Fruit fly (Drosophila melanogaster) whole organism, embryonic: ENCODE results near the gene LpR2.

Experiments used
- Atf6 ChIP-seq: fragments of 200-800 bp; sonication (Bioruptor generic); IDR thresholded peaks from 2 replicates; pipeline ENCODE4 v1.3.6; 2022; ENCODE audit warnings: missing biosample characterization, missing genetic modification characterization
- CG10462 ChIP-seq: fragments of 200-800 bp; sonication (Bioruptor generic); optimal IDR thresholded peaks from 2 replicates; lab custom pipeline; 2016; ENCODE audit warnings: missing biosample characterization, missing genetic modification characterization
- CG10565 ChIP-seq: fragments of 200-800 bp; sonication (Bioruptor generic); optimal IDR thresholded peaks from 3 replicates; lab custom pipeline; 2016; ENCODE audit warnings: missing biosample characterization, mild to moderate bottlenecking, missing genetic modification characterization
- CG11247 ChIP-seq: fragments of 200-800 bp; sonication (Bioruptor generic); IDR thresholded peaks from 2 replicates; pipeline ENCODE4 v1.3.6; 2022; ENCODE audit warnings: missing biosample characterization, missing genetic modification characterization
- CG11456 ChIP-seq: fragments of 200-800 bp; sonication (Bioruptor generic); IDR thresholded peaks from 3 replicates; pipeline ENCODE4 v1.3.6; 2022; ENCODE audit warnings: missing biosample characterization, missing genetic modification characterization
- CG14667 ChIP-seq: fragments of 200-800 bp; sonication (Bioruptor generic); IDR thresholded peaks from 2 replicates; pipeline ENCODE4 v1.3.6; 2022; ENCODE audit warnings: missing biosample characterization, missing genetic modification characterization
- CG14965 ChIP-seq: fragments of 200-800 bp; sonication (Bioruptor generic); optimal IDR thresholded peaks from 2 replicates; lab custom pipeline; 2016; ENCODE audit warnings: missing biosample characterization, missing genetic modification characterization, borderline replicate concordance
- CG1647 ChIP-seq: fragments of 200-800 bp; sonication (Bioruptor generic); optimal IDR thresholded peaks from 3 replicates; lab custom pipeline; 2016; ENCODE audit warnings: missing biosample characterization, missing genetic modification characterization
- CG17829 ChIP-seq: fragments of 200-800 bp; optimal IDR thresholded peaks from 2 replicates; lab custom pipeline; 2019; ENCODE audit warnings: missing biosample characterization, mild to moderate bottlenecking, missing genetic modification characterization, moderate library complexity
- CG1832 ChIP-seq: fragments of 200-800 bp; sonication (Bioruptor generic); optimal IDR thresholded peaks from 2 replicates; lab custom pipeline; 2017; ENCODE audit warnings: missing biosample characterization, mild to moderate bottlenecking, missing genetic modification characterization, inconsistent platforms
- CG2889 ChIP-seq: fragments of 200-800 bp; sonication (Bioruptor generic); IDR thresholded peaks from 3 replicates; pipeline ENCODE4 v1.3.6; 2022; ENCODE audit warnings: missing biosample characterization, missing genetic modification characterization
- CG30020 ChIP-seq: fragments of 200-800 bp; optimal IDR thresholded peaks from 2 replicates; lab custom pipeline; 2019; ENCODE audit warnings: missing biosample characterization, mild to moderate bottlenecking, missing genetic modification characterization, moderate library complexity
- CG31441 ChIP-seq: fragments of 200-800 bp; sonication (Bioruptor generic); IDR thresholded peaks from 2 replicates; pipeline ENCODE4 v1.3.6; 2022; ENCODE audit warnings: missing biosample characterization, missing genetic modification characterization
- CG32772 ChIP-seq: fragments of 200-800 bp; sonication (Bioruptor generic); IDR thresholded peaks from 2 replicates; pipeline ENCODE4 v1.3.6; 2022; ENCODE audit warnings: missing biosample characterization, missing genetic modification characterization
- CG34224 ChIP-seq: fragments of 200-800 bp; sonication (Bioruptor generic); IDR thresholded peaks from 3 replicates; pipeline ENCODE4 v1.3.6; 2022; ENCODE audit warnings: missing biosample characterization, missing genetic modification characterization; ENCODE audit not compliant: partially characterized antibody
- CG34376 ChIP-seq: fragments of 200-800 bp; sonication (Bioruptor generic); optimal IDR thresholded peaks from 2 replicates; lab custom pipeline; 2018; ENCODE audit warnings: missing biosample characterization, mild to moderate bottlenecking, missing genetic modification characterization
- CG4707 ChIP-seq: fragments of 200-800 bp; sonication (Bioruptor generic); optimal IDR thresholded peaks from 2 replicates; lab custom pipeline; 2018; ENCODE audit warnings: missing biosample characterization, mild to moderate bottlenecking, missing genetic modification characterization, moderate library complexity
- CG6272 ChIP-seq: fragments of 200-800 bp; sonication (Bioruptor generic); IDR thresholded peaks from 2 replicates; pipeline ENCODE4 v1.3.6; 2022; ENCODE audit warnings: missing biosample characterization, missing genetic modification characterization
- CG7745 ChIP-seq: fragments of 200-800 bp; sonication (Bioruptor generic); optimal IDR thresholded peaks from 2 replicates; lab custom pipeline; 2018; ENCODE audit warnings: missing biosample characterization, mild to moderate bottlenecking, missing genetic modification characterization, moderate library complexity
- CG8290 ChIP-seq, 3 experiments: fragments of 200-800 bp; sonication (Bioruptor generic); optimal IDR thresholded peaks; 2 replicates each; lab custom pipeline; 2016 to 2019; ENCODE audit warnings: missing biosample characterization in 3 of 3, missing genetic modification characterization in 3 of 3, mild to moderate bottlenecking in 2 of 3, moderate library complexity in 1 of 3
- Dad ChIP-seq: fragments of 200-800 bp; sonication (Bioruptor generic); optimal IDR thresholded peaks from 3 replicates; lab custom pipeline; 2016; ENCODE audit warnings: missing biosample characterization, missing genetic modification characterization
- Dbx ChIP-seq: fragments of 200-800 bp; sonication (Bioruptor generic); IDR thresholded peaks from 3 replicates; pipeline ENCODE4 v1.3.6; 2022; ENCODE audit warnings: missing biosample characterization, missing genetic modification characterization
- Deaf1 ChIP-seq: fragments of 200-800 bp; optimal IDR thresholded peaks from 3 replicates; lab custom pipeline; 2019; ENCODE audit warnings: missing biosample characterization, mild to moderate bottlenecking, missing genetic modification characterization, moderate library complexity
- E2f1 ChIP-seq: fragments of 200-800 bp; sonication (Bioruptor generic); IDR thresholded peaks from 2 replicates; pipeline ENCODE4 v1.3.6; 2022; ENCODE audit warnings: missing biosample characterization, missing genetic modification characterization
- Hmr ChIP-seq: fragments of 200-800 bp; sonication (Bioruptor generic); optimal IDR thresholded peaks from 3 replicates; lab custom pipeline; 2017; ENCODE audit warnings: mild to moderate bottlenecking, missing biosample characterization, missing genetic modification reagents, missing genetic modification characterization
- Hr39 ChIP-seq: fragments of >200 bp; optimal IDR thresholded peaks from 2 replicates; lab custom pipeline; 2017
- Mad ChIP-seq: fragments of 200-800 bp; sonication (Bioruptor generic); optimal IDR thresholded peaks from 2 replicates; lab custom pipeline; 2016; ENCODE audit warnings: missing biosample characterization, missing genetic modification characterization
- NK7.1 ChIP-seq: fragments of 200-800 bp; sonication (Bioruptor generic); optimal IDR thresholded peaks from 3 replicates; lab custom pipeline; 2016; ENCODE audit warnings: missing biosample characterization, missing genetic modification characterization
- Pdp1 ChIP-seq, 2 experiments: fragments of 200-800 bp; sonication (Bioruptor generic); optimal IDR thresholded peaks; 3 replicates each; lab custom pipeline; 2016; ENCODE audit warnings: missing biosample characterization in 2 of 2, missing genetic modification characterization in 2 of 2, mild to moderate bottlenecking in 1 of 2, moderate library complexity in 1 of 2
- Sox102F ChIP-seq: fragments of 200-800 bp; sonication (Bioruptor generic); optimal IDR thresholded peaks from 2 replicates; lab custom pipeline; 2018; ENCODE audit warnings: missing biosample characterization, mild to moderate bottlenecking, missing genetic modification characterization, moderate library complexity
- Vsx1 ChIP-seq: fragments of 200-800 bp; sonication (Bioruptor generic); optimal IDR thresholded peaks from 2 replicates; lab custom pipeline; 2017; ENCODE audit warnings: missing biosample characterization, mild to moderate bottlenecking, missing genetic modification characterization, missing genetic modification reagents
- chif ChIP-seq, 2 experiments: fragments of 200-800 bp; sonication (Bioruptor generic); optimal IDR thresholded peaks; 3 replicates each; lab custom pipeline; 2016; ENCODE audit warnings: missing biosample characterization in 2 of 2, missing genetic modification characterization in 2 of 2
- chn ChIP-seq: fragments of 200-800 bp; sonication (Bioruptor generic); optimal IDR thresholded peaks from 2 replicates; lab custom pipeline; 2016; ENCODE audit warnings: missing biosample characterization, missing genetic modification characterization
- ems ChIP-seq: fragments of 200-800 bp; sonication (Bioruptor generic); optimal IDR thresholded peaks from 3 replicates; lab custom pipeline; 2016; ENCODE audit warnings: missing biosample characterization, missing genetic modification characterization
- eyg ChIP-seq: fragments of 200-800 bp; sonication (Bioruptor generic); optimal IDR thresholded peaks from 3 replicates; lab custom pipeline; 2016; ENCODE audit warnings: missing biosample characterization, missing genetic modification characterization
- gsb-n ChIP-seq: fragments of 200-800 bp; sonication (Bioruptor generic); optimal IDR thresholded peaks from 3 replicates; lab custom pipeline; 2018; ENCODE audit warnings: missing biosample characterization, mild to moderate bottlenecking, missing genetic modification characterization
- kni ChIP-seq: fragments of 200-800 bp; sonication (Bioruptor generic); optimal IDR thresholded peaks from 3 replicates; lab custom pipeline; 2017; ENCODE audit warnings: mild to moderate bottlenecking, missing biosample characterization, missing genetic modification reagents, missing genetic modification characterization
- lbe ChIP-seq: fragments of 200-800 bp; sonication (Bioruptor generic); optimal IDR thresholded peaks from 2 replicates; lab custom pipeline; 2016; ENCODE audit warnings: missing biosample characterization, mild to moderate bottlenecking, missing genetic modification characterization
- nau ChIP-seq: fragments of 200-800 bp; sonication (Bioruptor generic); optimal IDR thresholded peaks from 3 replicates; lab custom pipeline; 2017; ENCODE audit warnings: missing biosample characterization, mild to moderate bottlenecking, missing genetic modification characterization, missing genetic modification reagents
- nerfin-1 ChIP-seq: fragments of 200-800 bp; sonication (Bioruptor generic); optimal IDR thresholded peaks from 3 replicates; lab custom pipeline; 2019; ENCODE audit warnings: missing biosample characterization, mild to moderate bottlenecking, missing genetic modification characterization, moderate library complexity
- nerfin-2 ChIP-seq: fragments of 200-800 bp; sonication (Bioruptor generic); IDR thresholded peaks from 2 replicates; pipeline ENCODE4 v1.3.6; 2022; ENCODE audit warnings: missing biosample characterization, missing genetic modification characterization; ENCODE audit not compliant: partially characterized antibody
- odd ChIP-seq: fragments of 200-800 bp; sonication (Bioruptor generic); optimal IDR thresholded peaks from 2 replicates; lab custom pipeline; 2017; ENCODE audit warnings: missing biosample characterization, mild to moderate bottlenecking, missing genetic modification characterization
- onecut ChIP-seq: fragments of 200-800 bp; sonication (Bioruptor generic); IDR thresholded peaks from 2 replicates; pipeline ENCODE4 v1.3.6; 2022; ENCODE audit warnings: missing biosample characterization, missing genetic modification characterization
- run ChIP-seq: fragments of 200-800 bp; sonication (Bioruptor generic); optimal IDR thresholded peaks from 3 replicates; lab custom pipeline; 2018; ENCODE audit warnings: missing biosample characterization, mild to moderate bottlenecking, missing genetic modification characterization
- sens-2 ChIP-seq: fragments of 200-800 bp; sonication (Bioruptor generic); IDR thresholded peaks from 2 replicates; pipeline ENCODE4 v1.3.6; 2022; ENCODE audit warnings: missing biosample characterization, missing genetic modification characterization
- shn ChIP-seq: fragments of 200-800 bp; sonication (Bioruptor generic); optimal IDR thresholded peaks from 3 replicates; lab custom pipeline; 2016; ENCODE audit warnings: missing biosample characterization, missing genetic modification characterization
- sima ChIP-seq: fragments of 200-800 bp; sonication (Bioruptor generic); optimal IDR thresholded peaks from 2 replicates; lab custom pipeline; 2016; ENCODE audit warnings: missing biosample characterization, missing genetic modification characterization
- slou ChIP-seq: fragments of 200-800 bp; sonication (Bioruptor generic); optimal IDR thresholded peaks from 3 replicates; lab custom pipeline; 2016; ENCODE audit warnings: missing biosample characterization, missing genetic modification characterization
- yki ChIP-seq: fragments of >200 bp; optimal IDR thresholded peaks from 3 replicates; lab custom pipeline; 2018
- zen ChIP-seq: fragments of 200-800 bp; sonication (Bioruptor generic); optimal IDR thresholded peaks from 3 replicates; lab custom pipeline; 2018; ENCODE audit warnings: missing biosample characterization, mild to moderate bottlenecking, missing genetic modification characterization, moderate library complexity

Gene LpR2

DNA sequence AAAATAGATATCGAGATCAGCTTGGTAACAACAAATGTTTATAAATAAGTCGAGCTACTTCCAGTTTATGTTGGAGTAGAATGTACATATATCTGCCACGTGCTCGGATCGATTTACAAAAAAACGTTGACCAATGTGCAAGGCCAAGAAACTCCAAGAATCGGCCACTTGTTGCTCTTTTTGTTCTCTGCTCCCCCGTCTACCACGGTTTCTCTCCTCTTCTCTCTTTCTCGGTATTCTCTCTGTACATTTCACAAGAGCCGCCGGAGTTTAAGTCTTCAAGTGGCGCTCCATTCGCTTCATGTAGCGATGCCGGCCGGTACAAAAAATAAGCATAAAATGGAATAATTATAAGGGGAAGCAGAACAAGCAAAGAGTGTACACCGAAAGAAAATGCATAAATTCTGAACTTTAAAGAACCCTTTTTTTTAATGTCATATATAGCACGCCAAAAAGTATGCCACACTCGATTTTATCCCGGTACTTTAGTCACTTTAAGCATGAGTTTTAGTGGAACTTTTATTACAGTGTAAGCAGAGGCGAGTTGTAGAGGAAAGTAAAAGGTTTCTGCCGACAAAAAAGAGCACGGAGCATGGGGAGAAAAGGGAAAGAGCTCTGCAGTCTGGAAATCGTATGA is 2.4 kb downstream of the LpR2 start (continued):
- TF ChIP-seq shn (peak; percentile 88), CG31441 (GFP tag; lab: Robert Waterston, UW) (peak; percentile 96), CG10565 (GFP tag; lab: Kevin White, UChicago) (peak; percentile 78), chif (GFP tag; optimal IDR thresholded peaks at IDR 0.05; lab: Kevin White, UChicago) (peak; percentile 92 to 95), chn (GFP tag; lab: Kevin White, UChicago) (peak; percentile 96), nau (GFP tag; lab: Kevin White, UChicago) (peak; percentile 88), gsb-n (tag; lab: Kevin White, UChicago) (peak; percentile 97), nerfin-2 (GFP tag; lab: Robert Waterston, UW) (no peak), CG34224 (GFP tag; lab: Robert Waterston, UW) (no peak), CG7745 (tag; lab: Kevin White, UChicago) (no peak), odd (GFP tag; lab: Kevin White, UChicago) (peak; percentile 84), CG2889 (GFP tag; lab: Robert Waterston, UW) (peak; percentile 88), Mad (GFP tag; lab: Kevin White, UChicago) (peak; percentile 90), kni (GFP tag; lab: Kevin White, UChicago) (peak; percentile 94), sens-2 (GFP tag; lab: Robert Waterston, UW) (peak; percentile 92), sima (GFP tag; lab: Kevin White, UChicago) (peak; percentile 76), Dbx (GFP tag; lab: Robert Waterston, UW) (peak; percentile 83), CG32772 (GFP tag; lab: Robert Waterston, UW) (peak; percentile 92), CG11247 (GFP tag; lab: Robert Waterston, UW) (peak; percentile 83), CG1647 (GFP tag; lab: Kevin White, UChicago) (peak; percentile 94), CG34376 (GFP tag; lab: Kevin White, UChicago) (peak; percentile 9), Sox102F (GFP tag; lab: Kevin White, UChicago) (peak; percentile 96), Atf6 (GFP tag; lab: Robert Waterston, UW) (peak; percentile 79), nerfin-1 (tag; lab: Kevin White, UChicago) (peak; percentile 89), CG10462 (GFP tag; lab: Kevin White, UChicago) (peak; percentile 84), CG30020 (tag; lab: Kevin White, UChicago) (no peak), Vsx1 (GFP tag; lab: Kevin White, UChicago) (peak; percentile 82), eyg (GFP tag; lab: Kevin White, UChicago) (peak; percentile 89), run (tag; lab: Kevin White, UChicago) (peak; percentile 71), Deaf1 (peak; percentile 81), zen (tag; lab: Kevin White, UChicago) (peak; percentile 85), CG11456 (GFP tag; lab: Robert Waterston, UW) (peak; percentile 90), CG6272 (GFP tag; lab: Robert Waterston, UW) (peak; percentile 78), NK7.1 (peak; percentile 90), CG14667 (peak; percentile 87), lbe (GFP tag; lab: Kevin White, UChicago) (peak; percentile 98), ems (GFP tag; lab: Kevin White, UChicago) (peak; percentile 96), CG14965 (peak; percentile 82), Hmr (peak; percentile 77), CG1832 (GFP tag; lab: Kevin White, UChicago) (no peak), CG8290 (GFP tag; optimal IDR thresholded peaks at IDR 0.05; lab: Kevin White, UChicago) (peak; percentile 95), CG8290 (tag; optimal IDR thresholded peaks at IDR 0.05; lab: Kevin White, UChicago) (peak; percentile 66 to 80), slou (peak; percentile 73), Pdp1 (GFP tag; optimal IDR thresholded peaks at IDR 0.05; lab: Kevin White, UChicago) (peak; percentile 92 to 96), E2f1 (GFP tag; lab: Robert Waterston, UW) (peak; percentile 90), CG4707 (GFP tag; lab: Kevin White, UChicago) (peak; percentile 89), yki (lab: Kevin White, UChicago) (no peak), Dad (GFP tag; lab: Kevin White, UChicago) (peak; percentile 93), onecut (peak; percentile 85), Hr39 (lab: Kevin White, UChicago) (no peak), CG17829 (tag; lab: Kevin White, UChicago) (peak; percentile 94)
